Fruit fly (Drosophila melanogaster): ENCODE data around the gene CG10171.

The CG10171 gene

DNA sequence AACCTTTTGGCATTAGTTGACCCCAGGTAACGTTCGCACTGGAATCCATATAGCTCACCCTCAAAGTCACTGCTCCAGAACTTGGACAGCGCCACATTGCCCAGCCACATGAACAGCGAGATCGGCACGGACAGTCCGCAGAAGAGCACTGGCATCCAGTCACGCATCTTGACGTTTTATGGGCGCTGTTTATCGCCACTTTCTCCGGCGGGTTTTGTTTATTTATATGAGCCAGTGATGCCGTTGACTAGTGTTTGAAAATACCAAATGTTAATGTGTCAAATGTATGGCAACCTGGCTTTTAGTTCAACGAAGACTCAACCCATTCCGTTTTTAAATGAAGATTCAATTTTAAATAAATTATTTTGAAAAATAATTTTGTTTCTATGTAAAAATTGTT, at the start of gene CG10171 (continued):
- TF ChIP-seq mld (GFP tag; IDR thresholded peaks at IDR 0.05; ENCODE audit: partially characterized antibody) (no peak), CG2712 (tag; optimal IDR thresholded peaks at IDR 0.05) (peak; percentile 12), CG15601 (tag; optimal IDR thresholded peaks at IDR 0.05) (peak; percentile 8), Abd-B (GFP tag; optimal IDR thresholded peaks at IDR 0.05) (peak; percentile 50), cad (GFP tag; optimal IDR thresholded peaks at IDR 0.05) (peak; percentile 26), BtbVII (GFP tag; optimal IDR thresholded peaks at IDR 0.05) (no peak), Blimp-1 (GFP tag; optimal IDR thresholded peaks at IDR 0.05) (peak; percentile 50), MESR4 (GFP tag; optimal IDR thresholded peaks at IDR 0.05) (peak; percentile 39), Nf-YC (tag; optimal IDR thresholded peaks at IDR 0.05) (peak; percentile 0), ci (GFP tag; IDR thresholded peaks at IDR 0.05) (peak; percentile 37; the same call in 1 of the 3 replicates), CrebB (tag; optimal IDR thresholded peaks at IDR 0.05) (no peak), E2f1 (GFP tag; IDR thresholded peaks at IDR 0.05) (0 out of 2 replicates have a peak, but pooled peaks have one; percentile 6), Dll (GFP tag; IDR thresholded peaks at IDR 0.05; ENCODE audit: partially characterized antibody) (peak; percentile 36; the same call in 2 of the 4 replicates), CG34422 (GFP tag; IDR thresholded peaks at IDR 0.05) (peak; percentile 45; the same call in 1 of the 3 replicates), nmo (GFP tag; optimal IDR thresholded peaks at IDR 0.05) (peak; percentile 1), vnd (GFP tag; IDR thresholded peaks at IDR 0.05; ENCODE audit: partially characterized antibody) (0 out of 3 replicates have a peak, but pooled peaks have one; percentile 33), CG8924 (tag; optimal IDR thresholded peaks at IDR 0.05) (peak; percentile 24), Hr78 (GFP tag; optimal IDR thresholded peaks at IDR 0.05) (peak in 1 of 2 experiments; percentile 84), Ets97D (GFP tag; optimal IDR thresholded peaks at IDR 0.05) (peak; percentile 53), Hmr (GFP tag; optimal IDR thresholded peaks at IDR 0.05) (no peak), vvl (GFP tag; IDR thresholded peaks at IDR 0.05) (peak; percentile 53), CG7963 (GFP tag; IDR thresholded peaks at IDR 0.05; ENCODE audit: partially characterized antibody) (0 out of 3 replicates have a peak, but pooled peaks have one; percentile 19)

DNA sequence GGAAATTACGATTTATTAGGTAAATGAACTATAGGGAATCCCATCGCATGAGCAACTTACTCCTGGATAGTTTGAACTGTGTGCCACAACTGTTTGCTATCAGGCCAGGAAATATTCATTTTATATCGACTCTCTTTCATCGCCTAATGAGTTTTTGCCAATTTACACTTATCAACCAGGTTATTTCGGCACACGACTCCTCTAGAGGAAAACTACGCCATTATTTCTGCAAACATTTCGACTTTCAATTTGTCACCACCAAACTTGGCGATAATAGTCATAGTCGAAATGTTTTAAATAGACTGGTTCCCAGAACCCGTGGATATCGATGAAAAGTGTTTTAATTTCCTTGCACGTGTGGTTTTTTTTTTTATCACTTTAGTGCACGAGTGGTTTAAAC, 49.3 kb upstream of the CG10171 start, which contains the start of gene CG10154:
Gene CG10154 (minus strand): TSS at position 101 of the 400 bp plus-strand sequence.
- TF ChIP-seq CG2120 (GFP tag; optimal IDR thresholded peaks at IDR 0.05): no peak
- no peak for TF ChIP-seq Dek (tag; optimal IDR thresholded peaks at IDR 0.05)
- TF ChIP-seq CG14667 (GFP tag; IDR thresholded peaks at IDR 0.05): no peak
- no peak for TF ChIP-seq p53 (GFP tag; optimal IDR thresholded peaks at IDR 0.05)
- no peak for TF ChIP-seq toy (GFP tag; IDR thresholded peaks at IDR 0.05)
- TF ChIP-seq CG33557 (GFP tag; optimal IDR thresholded peaks at IDR 0.05): no peak
- no peak for TF ChIP-seq zfh1 (GFP tag; IDR thresholded peaks at IDR 0.05)
- no peak for TF ChIP-seq sima (GFP tag; optimal IDR thresholded peaks at IDR 0.05)
- no peak for TF ChIP-seq CG17186 (GFP tag; optimal IDR thresholded peaks at IDR 0.05)
- TF ChIP-seq fd96Cb (tag; optimal IDR thresholded peaks at IDR 0.05): no peak
- no peak for TF ChIP-seq ind (GFP tag; optimal IDR thresholded peaks at IDR 0.05)
- TF ChIP-seq D (optimal IDR thresholded peaks at IDR 0.05): no peak
- TF ChIP-seq D (GFP tag; optimal IDR thresholded peaks at IDR 0.05): no peak
- no peak for TF ChIP-seq vfl (GFP tag; optimal IDR thresholded peaks at IDR 0.05)
- TF ChIP-seq CG4424 (GFP tag; optimal IDR thresholded peaks at IDR 0.05): no peak
- TF ChIP-seq CG12299 (tag; optimal IDR thresholded peaks at IDR 0.05): no peak
- no peak for TF ChIP-seq BtbVII (GFP tag; optimal IDR thresholded peaks at IDR 0.05)
- no peak for TF ChIP-seq CG7987 (GFP tag; optimal IDR thresholded peaks at IDR 0.05)
- no peak for TF ChIP-seq croc (GFP tag; conservative IDR thresholded peaks at IDR 0.05)
- no peak for TF ChIP-seq CG12219 (GFP tag; optimal IDR thresholded peaks at IDR 0.05)
- no peak for TF ChIP-seq CG3065 (GFP tag; optimal IDR thresholded peaks at IDR 0.05)

Measured in whole organism, embryonic.